Worm (Caenorhabditis elegans) whole organism, L2 larva: ENCODE data around the gene F56C9.6.

Experiments
- ZK546.5 ChIP-seq: sonication (generic microtip); optimal IDR thresholded peaks from 2 replicates; lab custom pipeline; 2017; ENCODE audit warnings: missing biosample characterization, missing genetic modification characterization
- aly-2 ChIP-seq: fragments of 150-350 bp; optimal IDR thresholded peaks from 2 replicates; lab custom pipeline; 2014; ENCODE audit warnings: missing biosample characterization, missing genetic modification characterization
- ama-1 ChIP-seq: fragments of 150-350 bp; optimal IDR thresholded peaks from 2 replicates; lab custom pipeline; 2018; ENCODE audit warnings: inconsistent platforms
- blmp-1 ChIP-seq: sonication (generic microtip); optimal IDR thresholded peaks from 2 replicates; lab custom pipeline; 2017; ENCODE audit warnings: missing genetic modification characterization, mild to moderate bottlenecking, missing compliant biosample characterization, antibody characterized with exemption, moderate library complexity; ENCODE audit not compliant: insufficient read depth
- ceh-16 ChIP-seq: fragments of 150-350 bp; optimal IDR thresholded peaks from 2 replicates; lab custom pipeline; 2014; ENCODE audit warnings: missing biosample characterization, missing genetic modification characterization
- elt-3 ChIP-seq: sonication (generic microtip); optimal IDR thresholded peaks from 2 replicates; lab custom pipeline; 2017; ENCODE audit warnings: missing biosample characterization, missing genetic modification characterization
- lin-13 ChIP-seq: fragments of 150-350 bp; optimal IDR thresholded peaks from 2 replicates; lab custom pipeline; 2014; ENCODE audit warnings: missing biosample characterization, missing genetic modification reagents, missing genetic modification characterization
- lin-39 ChIP-seq: fragments of 150-350 bp; optimal IDR thresholded peaks from 2 replicates; lab custom pipeline; 2014; ENCODE audit warnings: missing biosample characterization, missing genetic modification reagents, missing genetic modification characterization
- lsy-2 ChIP-seq, 2 experiments: fragments of 150-350 bp in 1 of 2; sonication (generic microtip) in 1 of 2; optimal IDR thresholded peaks; 2 replicates each; lab custom pipeline; 2014 to 2017; ENCODE audit warnings: missing biosample characterization in 2 of 2, missing genetic modification characterization in 2 of 2
- nhr-12 ChIP-seq: fragments of 150-350 bp; optimal IDR thresholded peaks from 2 replicates; lab custom pipeline; 2014; ENCODE audit warnings: missing biosample characterization, missing genetic modification characterization
- nhr-237 ChIP-seq: fragments of 150-350 bp; optimal IDR thresholded peaks from 2 replicates; lab custom pipeline; 2014; ENCODE audit warnings: missing biosample characterization, missing genetic modification characterization
- snpc-4 ChIP-seq: fragments of 150-350 bp; optimal IDR thresholded peaks from 2 replicates; lab custom pipeline; 2014; ENCODE audit warnings: missing biosample characterization, missing genetic modification characterization
- ztf-1 ChIP-seq: fragments of 200-800 bp; sonication (Bioruptor generic); conservative IDR thresholded peaks from 2 replicates; pipeline ENCODE4 v1.3.6; 2022; ENCODE audit warnings: missing genetic modification characterization, missing compliant biosample characterization

ce11 chrIII:7331671-7332070, 21.1 kb upstream of the F56C9.6 start:
- TF ChIP-seq nhr-12 = no peak
- no peak for TF ChIP-seq nhr-237
- TF ChIP-seq lin-39 (tag; lab: Kevin White, UChicago) = no peak
- TF ChIP-seq snpc-4 = no peak
- no peak for TF ChIP-seq ztf-1 (GFP tag; lab: Robert Waterston, UW)
- TF ChIP-seq lsy-2 (tag; optimal IDR thresholded peaks at IDR 0.05; lab: Kevin White, UChicago) = no peak
- TF ChIP-seq ama-1 = no peak
- no peak for TF ChIP-seq ceh-16 (tag; lab: Kevin White, UChicago)
- no peak for TF ChIP-seq ZK546.5 (tag; lab: Kevin White, UChicago)
- no peak for TF ChIP-seq aly-2
- TF ChIP-seq blmp-1 (tag; lab: Kevin White, UChicago) = no peak
- TF ChIP-seq elt-3 = no peak
- no peak for TF ChIP-seq lin-13 (GFP tag; lab: Kevin White, UChicago)
